Fruit fly (Drosophila melanogaster) whole organism, embryonic: ENCODE data around the gene CG3008.

ENCODE experiments used
- CG11696 ChIP-seq: fragments of 200-800 bp; sonication (Bioruptor generic); IDR thresholded peaks from 2 replicates; pipeline ENCODE4 v1.3.6; 2022; ENCODE audit warnings: missing biosample characterization, missing genetic modification characterization
- CG12071 ChIP-seq: fragments of 200-800 bp; sonication (Bioruptor generic); optimal IDR thresholded peaks from 3 replicates; lab custom pipeline; 2018; ENCODE audit warnings: missing biosample characterization, mild to moderate bottlenecking, missing genetic modification characterization
- CG1233 ChIP-seq: fragments of 200-800 bp; sonication (Bioruptor generic); optimal IDR thresholded peaks from 4 replicates; lab custom pipeline; 2018; ENCODE audit warnings: missing biosample characterization, mild to moderate bottlenecking, missing genetic modification characterization
- CG13296 ChIP-seq: fragments of 200-800 bp; sonication (Bioruptor generic); optimal IDR thresholded peaks from 3 replicates; lab custom pipeline; 2018; ENCODE audit warnings: missing biosample characterization, mild to moderate bottlenecking, missing genetic modification characterization
- CG17612 ChIP-seq: fragments of 200-800 bp; sonication (Bioruptor generic); IDR thresholded peaks from 2 replicates; pipeline ENCODE4 v1.3.6; 2022; ENCODE audit warnings: missing biosample characterization, missing genetic modification characterization
- CG18011 ChIP-seq: fragments of 200-800 bp; sonication (Bioruptor generic); optimal IDR thresholded peaks from 2 replicates; lab custom pipeline; 2017; ENCODE audit warnings: missing biosample characterization, missing genetic modification characterization, mild to moderate bottlenecking, moderate library complexity, missing genotype
- CG18262 ChIP-seq: fragments of 200-800 bp; optimal IDR thresholded peaks from 3 replicates; lab custom pipeline; 2019; ENCODE audit warnings: missing biosample characterization, mild to moderate bottlenecking, missing genetic modification characterization, moderate library complexity
- CG2712 ChIP-seq: fragments of 200-800 bp; optimal IDR thresholded peaks from 3 replicates; lab custom pipeline; 2019; ENCODE audit warnings: missing biosample characterization, mild to moderate bottlenecking, missing genetic modification characterization, moderate library complexity
- CG3065 ChIP-seq: fragments of 200-800 bp; sonication (Bioruptor generic); optimal IDR thresholded peaks from 2 replicates; lab custom pipeline; 2016; ENCODE audit warnings: missing biosample characterization, missing genetic modification characterization
- CG31224 ChIP-seq: fragments of 200-800 bp; sonication (Bioruptor generic); IDR thresholded peaks from 2 replicates; pipeline ENCODE4 v1.3.6; 2022; ENCODE audit warnings: missing biosample characterization, missing genetic modification characterization
- CG3163 ChIP-seq: fragments of 200-800 bp; sonication (Bioruptor generic); optimal IDR thresholded peaks from 3 replicates; lab custom pipeline; 2016; ENCODE audit warnings: missing biosample characterization, missing genetic modification characterization
- CG6175 ChIP-seq: fragments of 200-800 bp; sonication (Bioruptor generic); IDR thresholded peaks from 3 replicates; pipeline ENCODE4 v1.3.6; 2022; ENCODE audit warnings: missing biosample characterization, missing genetic modification characterization
- CG6683 ChIP-seq: fragments of 200-800 bp; sonication (Bioruptor generic); optimal IDR thresholded peaks from 2 replicates; lab custom pipeline; 2017; ENCODE audit warnings: missing biosample characterization, mild to moderate bottlenecking, missing genetic modification characterization, missing genetic modification reagents
- CG7839 ChIP-seq: fragments of 200-800 bp; sonication (Bioruptor generic); optimal IDR thresholded peaks from 3 replicates; lab custom pipeline; 2018; ENCODE audit warnings: missing biosample characterization, mild to moderate bottlenecking, missing genetic modification characterization, moderate library complexity
- Camta ChIP-seq: fragments of 200-800 bp; sonication (Bioruptor generic); optimal IDR thresholded peaks from 2 replicates; lab custom pipeline; 2016; ENCODE audit warnings: missing biosample characterization, missing genetic modification characterization
- Dfd ChIP-seq, 2 experiments: fragments of >200 bp; optimal IDR thresholded peaks; 2 replicates each; lab custom pipeline; 2017; ENCODE audit warnings: missing biosample characterization in 2 of 2, missing genetic modification characterization in 2 of 2
- Dp ChIP-seq: fragments of 200-800 bp; sonication (Bioruptor generic); optimal IDR thresholded peaks from 2 replicates; lab custom pipeline; 2018; ENCODE audit warnings: missing biosample characterization, mild to moderate bottlenecking, missing genetic modification characterization, moderate library complexity
- H15 ChIP-seq: fragments of 200-800 bp; sonication (Bioruptor generic); IDR thresholded peaks from 3 replicates; pipeline ENCODE4 v1.3.6; 2022; ENCODE audit warnings: missing biosample characterization, missing genetic modification characterization
- HLH4C ChIP-seq: fragments of 200-800 bp; sonication (Bioruptor generic); IDR thresholded peaks from 3 replicates; pipeline ENCODE4 v1.3.6; 2022; ENCODE audit warnings: missing biosample characterization, missing genetic modification characterization; ENCODE audit not compliant: partially characterized antibody
- HLH54F ChIP-seq: fragments of 200-800 bp; sonication (Bioruptor generic); optimal IDR thresholded peaks from 3 replicates; lab custom pipeline; 2016; ENCODE audit warnings: missing biosample characterization, missing genetic modification characterization
- Hmx ChIP-seq: fragments of 200-800 bp; sonication (Bioruptor generic); optimal IDR thresholded peaks from 2 replicates; lab custom pipeline; 2016; ENCODE audit warnings: missing biosample characterization, missing genetic modification characterization
- Jarid2 ChIP-seq: fragments of 200-800 bp; sonication (Bioruptor generic); optimal IDR thresholded peaks from 3 replicates; lab custom pipeline; 2017; ENCODE audit warnings: mild to moderate bottlenecking, missing biosample characterization, missing genetic modification reagents, missing genetic modification characterization
- Med ChIP-seq: fragments of 200-800 bp; sonication (Bioruptor generic); peaks from one replicate; lab custom pipeline; 2016; ENCODE audit warnings: missing biosample characterization, missing genetic modification characterization, mild to moderate bottlenecking, inconsistent platforms, moderate library complexity
- TFAM ChIP-seq: fragments of 200-800 bp; sonication (Bioruptor generic); optimal IDR thresholded peaks from 2 replicates; lab custom pipeline; 2017; ENCODE audit warnings: missing biosample characterization, missing genetic modification characterization, inconsistent platforms
- ac ChIP-seq: fragments of 200-800 bp; sonication (Bioruptor generic); optimal IDR thresholded peaks from 3 replicates; lab custom pipeline; 2017; ENCODE audit warnings: missing biosample characterization, mild to moderate bottlenecking, missing genetic modification characterization
- ara ChIP-seq: fragments of 200-800 bp; sonication (Bioruptor generic); IDR thresholded peaks from 2 replicates; pipeline ENCODE4 v1.3.6; 2022; ENCODE audit warnings: missing biosample characterization, missing genetic modification characterization
- bigmax ChIP-seq: fragments of 200-800 bp; sonication (Bioruptor generic); optimal IDR thresholded peaks from 2 replicates; lab custom pipeline; 2018; ENCODE audit warnings: missing biosample characterization, mild to moderate bottlenecking, missing genetic modification characterization
- cas ChIP-seq: fragments of 200-800 bp; sonication (Bioruptor generic); IDR thresholded peaks from 2 replicates; pipeline ENCODE4 v1.3.6; 2022; ENCODE audit warnings: missing biosample characterization, missing genetic modification characterization
- chn ChIP-seq: fragments of 200-800 bp; sonication (Bioruptor generic); optimal IDR thresholded peaks from 2 replicates; lab custom pipeline; 2016; ENCODE audit warnings: missing biosample characterization, missing genetic modification characterization
- gcm ChIP-seq: fragments of 200-800 bp; sonication (Bioruptor generic); optimal IDR thresholded peaks from 2 replicates; lab custom pipeline; 2019; ENCODE audit warnings: missing biosample characterization, mild to moderate bottlenecking, missing genetic modification characterization, moderate library complexity
- hth ChIP-seq: fragments of >200 bp; optimal IDR thresholded peaks from 2 replicates; lab custom pipeline; 2017; ENCODE audit warnings: inconsistent platforms
- ind ChIP-seq: fragments of 200-800 bp; sonication (Bioruptor generic); optimal IDR thresholded peaks from 3 replicates; lab custom pipeline; 2016; ENCODE audit warnings: missing biosample characterization, missing genetic modification characterization
- jumu ChIP-seq: fragments of 200-800 bp; sonication (Bioruptor generic); optimal IDR thresholded peaks from 3 replicates; lab custom pipeline; 2016; ENCODE audit warnings: missing biosample characterization, missing genetic modification characterization
- mam ChIP-seq: fragments of 200-800 bp; sonication (Bioruptor generic); optimal IDR thresholded peaks from 3 replicates; lab custom pipeline; 2016; ENCODE audit warnings: missing biosample characterization, missing genetic modification characterization
- nmo ChIP-seq: fragments of 200-800 bp; sonication (Bioruptor generic); optimal IDR thresholded peaks from 2 replicates; lab custom pipeline; 2018; ENCODE audit warnings: missing biosample characterization, mild to moderate bottlenecking, missing genetic modification characterization, moderate library complexity
- onecut ChIP-seq: fragments of 200-800 bp; sonication (Bioruptor generic); IDR thresholded peaks from 2 replicates; pipeline ENCODE4 v1.3.6; 2022; ENCODE audit warnings: missing biosample characterization, missing genetic modification characterization
- p53 ChIP-seq: fragments of 200-800 bp; sonication (Bioruptor generic); optimal IDR thresholded peaks from 2 replicates; lab custom pipeline; 2016; ENCODE audit warnings: missing biosample characterization, missing genetic modification characterization
- repo ChIP-seq: fragments of 200-800 bp; sonication (Bioruptor generic); optimal IDR thresholded peaks from 2 replicates; lab custom pipeline; 2016; ENCODE audit warnings: missing biosample characterization, missing genetic modification characterization
- rib ChIP-seq: fragments of 200-800 bp; sonication (Bioruptor generic); IDR thresholded peaks from 2 replicates; pipeline ENCODE4 v1.3.6; 2022; ENCODE audit warnings: missing biosample characterization, missing genetic modification characterization
- sd ChIP-seq: fragments of 200-800 bp; sonication (Bioruptor generic); optimal IDR thresholded peaks from 3 replicates; lab custom pipeline; 2018; ENCODE audit warnings: missing biosample characterization, mild to moderate bottlenecking, missing genetic modification characterization, moderate library complexity
- sens ChIP-seq: fragments of 200-800 bp; sonication (Bioruptor generic); peaks from one replicate; lab custom pipeline; 2016; ENCODE audit warnings: missing biosample characterization, missing genetic modification characterization
- slp2 ChIP-seq: fragments of 200-800 bp; sonication (Bioruptor generic); optimal IDR thresholded peaks from 2 replicates; lab custom pipeline; 2016; ENCODE audit warnings: missing biosample characterization, missing genetic modification characterization
- stc ChIP-seq: fragments of 200-800 bp; sonication (Bioruptor generic); IDR thresholded peaks from 2 replicates; pipeline ENCODE4 v1.3.6; 2022; ENCODE audit warnings: missing biosample characterization, missing genetic modification characterization
- stwl ChIP-seq: fragments of 200-800 bp; sonication (Bioruptor generic); optimal IDR thresholded peaks from 3 replicates; lab custom pipeline; 2018; ENCODE audit warnings: missing biosample characterization, mild to moderate bottlenecking, missing genetic modification characterization, moderate library complexity
- sug ChIP-seq: fragments of 200-800 bp; optimal IDR thresholded peaks from 2 replicates; lab custom pipeline; 2019; ENCODE audit warnings: missing biosample characterization, mild to moderate bottlenecking, missing genetic modification characterization, moderate library complexity
- tgo ChIP-seq: fragments of 200-800 bp; sonication (Bioruptor generic); IDR thresholded peaks from 3 replicates; pipeline ENCODE4 v1.3.6; 2022; ENCODE audit warnings: missing biosample characterization, missing genetic modification characterization
- tio ChIP-seq: fragments of 200-800 bp; sonication (Bioruptor generic); optimal IDR thresholded peaks from 2 replicates; lab custom pipeline; 2017; ENCODE audit warnings: missing biosample characterization, missing genetic modification characterization, inconsistent platforms
- yki ChIP-seq: fragments of >200 bp; optimal IDR thresholded peaks from 3 replicates; lab custom pipeline; 2018
- zen2 ChIP-seq: fragments of 200-800 bp; sonication (Bioruptor generic); IDR thresholded peaks from 3 replicates; pipeline ENCODE4 v1.3.6; 2022; ENCODE audit warnings: missing biosample characterization, missing genetic modification characterization; ENCODE audit not compliant: partially characterized antibody
- zf30C ChIP-seq: fragments of 200-800 bp; sonication (Bioruptor generic); optimal IDR thresholded peaks from 3 replicates; lab custom pipeline; 2018; ENCODE audit warnings: missing biosample characterization, mild to moderate bottlenecking, missing genetic modification characterization
- zfh1 ChIP-seq: fragments of 200-800 bp; sonication (Bioruptor generic); IDR thresholded peaks from 3 replicates; pipeline ENCODE4 v1.3.6; 2022; ENCODE audit warnings: missing biosample characterization, missing genetic modification characterization

The CG3008 gene

DNA sequence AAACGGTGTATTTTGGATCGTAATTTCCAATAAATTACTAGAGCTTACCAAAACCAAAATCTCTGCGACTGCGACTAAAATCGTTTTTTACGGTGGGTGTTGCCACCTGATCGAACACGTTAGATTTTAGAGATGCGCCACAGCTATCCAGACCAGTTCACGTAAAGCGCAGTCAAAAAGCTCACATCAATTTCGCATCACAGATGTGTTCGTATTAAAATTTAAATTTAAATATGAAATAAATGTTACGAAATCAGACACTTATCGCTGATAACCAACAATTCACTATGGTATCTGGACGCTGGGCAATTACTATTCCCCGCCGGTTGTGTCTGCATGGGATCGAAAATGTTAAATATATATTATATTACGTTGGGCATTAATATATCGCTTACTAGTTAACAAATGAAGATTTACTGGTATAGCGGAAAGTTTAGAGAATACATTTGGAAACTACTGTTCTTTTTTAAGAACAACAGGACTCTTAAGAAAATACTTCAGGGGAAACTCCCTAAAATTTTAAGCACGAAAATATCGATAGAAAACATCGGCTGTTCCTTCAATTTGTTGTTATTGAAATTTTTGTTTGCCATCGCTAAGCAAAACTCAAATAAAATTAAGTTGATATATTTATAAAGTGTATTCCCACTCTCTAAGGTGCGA, 35.8 kb upstream of the CG3008 start, which contains the start of the genes mxt and CG11927 (continued):
- no peak for TF ChIP-seq hth
- no peak for TF ChIP-seq stc (GFP tag; lab: Robert Waterston, UW)
- TF ChIP-seq Jarid2 = no peak
- TF ChIP-seq nmo = peak; percentile 54
- peak; percentile 33 for TF ChIP-seq Dp (GFP tag; lab: Kevin White, UChicago)
- no peak for TF ChIP-seq stwl
- peak; percentile 27 for TF ChIP-seq Camta (GFP tag; lab: Kevin White, UChicago)
- no peak for TF ChIP-seq gcm (GFP tag; lab: Kevin White, UChicago)
- no peak for TF ChIP-seq CG1233
- no peak for TF ChIP-seq sd (tag; lab: Kevin White, UChicago)
- TF ChIP-seq jumu (GFP tag; lab: Kevin White, UChicago) = no peak
- no peak for TF ChIP-seq CG11696 (GFP tag; lab: Robert Waterston, UW)
- TF ChIP-seq CG13296 = no peak
- peak; percentile 64 for TF ChIP-seq HLH54F (GFP tag; lab: Kevin White, UChicago)
- TF ChIP-seq cas (GFP tag; lab: Robert Waterston, UW) = 0 out of 2 replicates have a peak, but pooled peaks have one; percentile 30
- TF ChIP-seq CG6175 (GFP tag; lab: Robert Waterston, UW) = no peak
- 0 out of 2 replicates have a peak, but pooled peaks have one; percentile 37 for TF ChIP-seq ara
- TF ChIP-seq mam (GFP tag; lab: Kevin White, UChicago) = peak; percentile 67
- no peak for TF ChIP-seq CG6683 (GFP tag; lab: Kevin White, UChicago)
- peak; percentile 86 for TF ChIP-seq Med (GFP tag; lab: Kevin White, UChicago)
- peak; percentile 37 for TF ChIP-seq CG2712 (tag; lab: Kevin White, UChicago)
- no peak for TF ChIP-seq CG7839
- TF ChIP-seq zf30C (GFP tag; lab: Kevin White, UChicago) = no peak
- no peak for TF ChIP-seq CG12071 (GFP tag; lab: Kevin White, UChicago)
- TF ChIP-seq zen2 = peak; percentile 86
- TF ChIP-seq tgo (GFP tag; lab: Robert Waterston, UW) = no peak
- TF ChIP-seq Dfd (GFP tag; optimal IDR thresholded peaks at IDR 0.05; lab: Kevin White, UChicago) = no peak
- TF ChIP-seq H15 (GFP tag; lab: Robert Waterston, UW) = peak; percentile 38; the same call in 1 of the 3 replicates
- no peak for TF ChIP-seq repo (GFP tag; lab: Kevin White, UChicago)
- no peak; the same call in 1 of the 2 replicates for TF ChIP-seq onecut (GFP tag; lab: Robert Waterston, UW)
- no peak for TF ChIP-seq TFAM (GFP tag; lab: Kevin White, UChicago)
- no peak for TF ChIP-seq CG18011
- TF ChIP-seq yki (lab: Kevin White, UChicago) = no peak
- peak; percentile 49 for TF ChIP-seq sug (tag; lab: Kevin White, UChicago)
- peak; percentile 76; the same call in 2 of the 3 replicates for TF ChIP-seq HLH4C (GFP tag; lab: Robert Waterston, UW)
- no peak for TF ChIP-seq Hmx
- TF ChIP-seq CG31224 (GFP tag; lab: Robert Waterston, UW) = no peak
- peak; percentile 71; the same call in 2 of the 3 replicates for TF ChIP-seq zfh1 (GFP tag; lab: Robert Waterston, UW)
- peak; percentile 15 for TF ChIP-seq CG3163 (GFP tag; lab: Kevin White, UChicago)
- TF ChIP-seq rib (GFP tag; lab: Robert Waterston, UW) = no peak
- no peak for TF ChIP-seq tio
- TF ChIP-seq CG18262 = peak; percentile 40
- peak; percentile 52 for TF ChIP-seq chn
- TF ChIP-seq p53 (GFP tag; lab: Kevin White, UChicago) = no peak
- peak; percentile 62 for TF ChIP-seq ind (GFP tag; lab: Kevin White, UChicago)
- peak; percentile 90 for TF ChIP-seq sens (GFP tag; lab: Kevin White, UChicago)
- no peak for TF ChIP-seq slp2 (GFP tag; lab: Kevin White, UChicago)
- TF ChIP-seq bigmax (GFP tag; lab: Kevin White, UChicago) = no peak
- TF ChIP-seq CG3065 (GFP tag; lab: Kevin White, UChicago) = no peak
- no peak for TF ChIP-seq CG17612 (GFP tag; lab: Robert Waterston, UW)
- no peak for TF ChIP-seq ac (GFP tag; lab: Kevin White, UChicago)
